Worm (Caenorhabditis elegans) whole organism, L2 larva: ENCODE measurements around the gene K01A6.4.

ENCODE experiments used
- C34F6.9 ChIP-seq: fragments of 150-350 bp; optimal IDR thresholded peaks from 2 replicates; lab custom pipeline; 2014; ENCODE audit warnings: missing biosample characterization, missing genetic modification characterization
- F13H6.1 ChIP-seq: sonication (generic microtip); optimal IDR thresholded peaks from 2 replicates; lab custom pipeline; 2016; ENCODE audit warnings: missing genetic modification characterization, missing compliant biosample characterization
- R02D3.7 ChIP-seq: fragments of 150-350 bp; optimal IDR thresholded peaks from 2 replicates; lab custom pipeline; 2014; ENCODE audit warnings: missing biosample characterization, missing genetic modification characterization
- Y55F3AM.14 ChIP-seq: fragments of 200-800 bp; sonication (Bioruptor generic); optimal IDR thresholded peaks from 2 replicates; lab custom pipeline; 2018; ENCODE audit warnings: mild to moderate bottlenecking, missing genetic modification characterization, missing compliant biosample characterization
- ZK546.5 ChIP-seq: sonication (generic microtip); optimal IDR thresholded peaks from 2 replicates; lab custom pipeline; 2017; ENCODE audit warnings: missing biosample characterization, missing genetic modification characterization
- ceh-16 ChIP-seq: fragments of 150-350 bp; optimal IDR thresholded peaks from 2 replicates; lab custom pipeline; 2014; ENCODE audit warnings: missing biosample characterization, missing genetic modification characterization
- crh-2 ChIP-seq: sonication (generic microtip); optimal IDR thresholded peaks from 2 replicates; lab custom pipeline; 2017; ENCODE audit warnings: missing biosample characterization, missing genetic modification characterization
- egl-27 ChIP-seq: sonication (generic microtip); optimal IDR thresholded peaks from 3 replicates; lab custom pipeline; 2017; ENCODE audit warnings: missing biosample characterization, missing genetic modification reagents, missing genetic modification characterization
- elt-1 ChIP-seq: fragments of 150-350 bp; optimal IDR thresholded peaks from 2 replicates; lab custom pipeline; 2014; ENCODE audit warnings: missing biosample characterization, missing genetic modification characterization
- elt-3 ChIP-seq: sonication (generic microtip); optimal IDR thresholded peaks from 2 replicates; lab custom pipeline; 2017; ENCODE audit warnings: missing biosample characterization, missing genetic modification characterization
- fos-1 ChIP-seq: fragments of 150-350 bp; optimal IDR thresholded peaks from 2 replicates; lab custom pipeline; 2014; ENCODE audit warnings: missing biosample characterization, missing genetic modification characterization
- gmeb-1 ChIP-seq: fragments of 150-350 bp; optimal IDR thresholded peaks from 2 replicates; lab custom pipeline; 2014; ENCODE audit warnings: missing biosample characterization, missing genetic modification characterization
- lin-11 ChIP-seq: fragments of 150-350 bp; sonication (generic microtip); optimal IDR thresholded peaks from 2 replicates; lab custom pipeline; 2014; ENCODE audit warnings: missing biosample characterization, missing genetic modification characterization, inconsistent platforms, mixed read lengths
- lin-13 ChIP-seq: fragments of 150-350 bp; optimal IDR thresholded peaks from 2 replicates; lab custom pipeline; 2014; ENCODE audit warnings: missing biosample characterization, missing genetic modification reagents, missing genetic modification characterization
- lsy-2 ChIP-seq, 2 experiments: fragments of 150-350 bp in 1 of 2; sonication (generic microtip) in 1 of 2; optimal IDR thresholded peaks; 2 replicates each; lab custom pipeline; 2014 to 2017; ENCODE audit warnings: missing biosample characterization in 2 of 2, missing genetic modification characterization in 2 of 2
- mab-5 ChIP-seq: fragments of 150-350 bp; optimal IDR thresholded peaks from 2 replicates; lab custom pipeline; 2014; ENCODE audit warnings: missing biosample characterization, missing genetic modification characterization
- mbf-1 ChIP-seq: sonication (generic microtip); optimal IDR thresholded peaks from 2 replicates; lab custom pipeline; 2017; ENCODE audit warnings: missing biosample characterization, missing genetic modification characterization
- mdl-1 ChIP-seq, 2 experiments: fragments of 150-350 bp in 1 of 2; sonication (generic microtip) in 1 of 2; optimal IDR thresholded peaks; 2 replicates each; lab custom pipeline; 2017; ENCODE audit warnings: missing biosample characterization in 2 of 2, missing genetic modification characterization in 2 of 2
- nhr-12 ChIP-seq: fragments of 150-350 bp; optimal IDR thresholded peaks from 2 replicates; lab custom pipeline; 2014; ENCODE audit warnings: missing biosample characterization, missing genetic modification characterization
- nhr-129 ChIP-seq: fragments of 150-350 bp; optimal IDR thresholded peaks from 2 replicates; lab custom pipeline; 2014; ENCODE audit warnings: missing biosample characterization, missing genetic modification characterization
- nhr-21 ChIP-seq: fragments of 150-350 bp; optimal IDR thresholded peaks from 2 replicates; lab custom pipeline; 2014; ENCODE audit warnings: missing biosample characterization, missing genetic modification characterization
- nhr-23 ChIP-seq: fragments of 150-350 bp; optimal IDR thresholded peaks from 2 replicates; lab custom pipeline; 2014; ENCODE audit warnings: missing biosample characterization, missing genetic modification reagents, missing genetic modification characterization
- nhr-237 ChIP-seq: fragments of 150-350 bp; optimal IDR thresholded peaks from 2 replicates; lab custom pipeline; 2014; ENCODE audit warnings: missing biosample characterization, missing genetic modification characterization
- nhr-25 ChIP-seq: fragments of 150-350 bp; sonication (generic microtip); optimal IDR thresholded peaks from 3 replicates; lab custom pipeline; 2014; ENCODE audit warnings: missing biosample characterization, missing genetic modification characterization
- nhr-6 ChIP-seq: fragments of 150-350 bp; optimal IDR thresholded peaks from 2 replicates; lab custom pipeline; 2014; ENCODE audit warnings: missing biosample characterization, missing genetic modification characterization
- peb-1 ChIP-seq: fragments of 150-350 bp; optimal IDR thresholded peaks from 2 replicates; lab custom pipeline; 2014; ENCODE audit warnings: missing biosample characterization, missing genetic modification characterization
- sem-4 ChIP-seq: fragments of 150-350 bp; optimal IDR thresholded peaks from 2 replicates; lab custom pipeline; 2014; ENCODE audit warnings: missing biosample characterization, missing genetic modification reagents, missing genetic modification characterization
- skn-1 ChIP-seq: sonication (generic microtip); optimal IDR thresholded peaks from 2 replicates; lab custom pipeline; 2017; ENCODE audit warnings: missing biosample characterization, missing genetic modification characterization
- sma-9 ChIP-seq, 2 experiments: fragments of 150-350 bp in 1 of 2; sonication (generic microtip) in 1 of 2; optimal IDR thresholded peaks; 2 replicates each; lab custom pipeline; 2014 to 2016; ENCODE audit warnings: missing genetic modification characterization in 2 of 2, mild to moderate bottlenecking in 1 of 2, missing biosample characterization in 1 of 2, missing compliant biosample characterization in 1 of 2, missing genetic modification reagents in 1 of 2, moderate library complexity in 1 of 2
- snpc-4 ChIP-seq: fragments of 150-350 bp; optimal IDR thresholded peaks from 2 replicates; lab custom pipeline; 2014; ENCODE audit warnings: missing biosample characterization, missing genetic modification characterization
- unc-39 ChIP-seq: fragments of 150-350 bp; optimal IDR thresholded peaks from 2 replicates; lab custom pipeline; 2014; ENCODE audit warnings: missing biosample characterization, missing genetic modification characterization
- unc-55 ChIP-seq: fragments of 150-350 bp; sonication (generic microtip); optimal IDR thresholded peaks from 3 replicates; lab custom pipeline; 2014; ENCODE audit warnings: missing biosample characterization, missing genetic modification reagents, missing genetic modification characterization
- unc-62 ChIP-seq: fragments of 150-350 bp; optimal IDR thresholded peaks from 2 replicates; lab custom pipeline; 2014; ENCODE audit warnings: missing biosample characterization, missing genetic modification reagents, missing genetic modification characterization
- ztf-1 ChIP-seq: fragments of 200-800 bp; sonication (Bioruptor generic); conservative IDR thresholded peaks from 2 replicates; pipeline ENCODE4 v1.3.6; 2022; ENCODE audit warnings: missing genetic modification characterization, missing compliant biosample characterization
- ztf-11 ChIP-seq: sonication (generic microtip); optimal IDR thresholded peaks from 2 replicates; lab custom pipeline; 2017; ENCODE audit warnings: missing biosample characterization, missing genetic modification characterization
- ztf-4 ChIP-seq: fragments of 150-350 bp; optimal IDR thresholded peaks from 2 replicates; lab custom pipeline; 2014; ENCODE audit warnings: missing biosample characterization, missing genetic modification characterization

The K01A6.4 gene

DNA sequence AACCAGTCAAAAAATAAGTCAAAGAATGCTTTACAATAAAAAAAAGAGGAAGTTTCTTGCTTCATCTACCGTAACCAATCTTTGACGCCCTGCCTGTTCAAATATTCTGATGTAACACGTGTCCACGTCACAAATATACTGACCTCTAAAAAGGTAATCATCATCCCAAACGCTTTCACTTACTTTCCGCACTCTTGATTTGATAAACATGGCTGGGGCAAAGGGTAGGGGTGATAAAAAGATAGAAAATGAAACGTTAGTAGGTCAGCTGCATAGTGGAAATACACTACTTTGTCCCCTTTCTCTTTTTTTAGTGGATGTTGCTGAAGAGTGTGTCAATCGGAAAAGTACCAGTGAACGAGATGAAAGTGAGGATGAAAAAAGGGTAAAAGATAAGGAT lies 40.0 kb downstream of the K01A6.4 start (continued):
- TF ChIP-seq ztf-4 (tag; lab: Kevin White, UChicago) (no peak), mdl-1 (tag; optimal IDR thresholded peaks at IDR 0.05; lab: Kevin White, UChicago) (no peak), nhr-25 (tag; lab: Kevin White, UChicago) (peak; percentile 61), ZK546.5 (tag; lab: Kevin White, UChicago) (no peak), elt-3 (tag; lab: Kevin White, UChicago) (no peak), ztf-1 (GFP tag; lab: Robert Waterston, UW) (no peak), mab-5 (no peak), fos-1 (tag; lab: Kevin White, UChicago) (peak; percentile 31), ceh-16 (tag; lab: Kevin White, UChicago) (peak; percentile 28), Y55F3AM.14 (GFP tag; lab: Kevin White, UChicago) (no peak), F13H6.1 (tag; lab: Kevin White, UChicago) (no peak), lsy-2 (tag; optimal IDR thresholded peaks at IDR 0.05; lab: Kevin White, UChicago) (no peak), mbf-1 (no peak), ztf-11 (tag; lab: Kevin White, UChicago) (no peak), gmeb-1 (tag; lab: Kevin White, UChicago) (no peak), snpc-4 (tag; lab: Kevin White, UChicago) (no peak), egl-27 (tag; lab: Kevin White, UChicago) (peak; percentile 67), lin-11 (tag; lab: Kevin White, UChicago) (no peak), peb-1 (no peak), unc-39 (tag; lab: Kevin White, UChicago) (no peak), nhr-237 (no peak), nhr-23 (no peak), elt-1 (tag; lab: Kevin White, UChicago) (no peak)
- TF ChIP-seq, all 48 proteins: peak for 10

DNA sequence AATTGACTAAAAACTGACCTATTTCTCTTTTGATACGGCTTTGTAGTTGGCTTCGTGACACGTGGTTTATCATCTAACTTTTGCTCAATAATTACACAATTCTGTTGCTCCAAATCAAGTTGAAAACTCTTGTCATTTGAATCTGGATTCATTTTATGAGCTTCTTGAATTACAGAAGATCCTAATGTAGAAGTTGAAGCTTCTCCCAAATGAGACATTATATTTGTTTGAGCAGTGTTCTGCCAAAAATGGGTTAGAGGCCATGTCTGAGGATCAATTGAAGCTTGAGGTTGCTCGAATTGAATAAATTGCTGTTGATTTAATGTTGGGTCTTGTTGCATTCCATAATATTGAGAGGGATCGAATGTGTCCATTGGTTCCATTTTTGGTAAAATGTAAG lies 42.6 kb downstream of the K01A6.4 start:
- TF ChIP-seq skn-1 (no peak), C34F6.9 (no peak), nhr-237 (no peak), nhr-21 (no peak), unc-55 (no peak), ztf-1 (GFP tag; lab: Robert Waterston, UW) (no peak), nhr-12 (tag; lab: Kevin White, UChicago) (no peak), sem-4 (tag; lab: Kevin White, UChicago) (no peak), egl-27 (tag; lab: Kevin White, UChicago) (no peak)

DNA sequence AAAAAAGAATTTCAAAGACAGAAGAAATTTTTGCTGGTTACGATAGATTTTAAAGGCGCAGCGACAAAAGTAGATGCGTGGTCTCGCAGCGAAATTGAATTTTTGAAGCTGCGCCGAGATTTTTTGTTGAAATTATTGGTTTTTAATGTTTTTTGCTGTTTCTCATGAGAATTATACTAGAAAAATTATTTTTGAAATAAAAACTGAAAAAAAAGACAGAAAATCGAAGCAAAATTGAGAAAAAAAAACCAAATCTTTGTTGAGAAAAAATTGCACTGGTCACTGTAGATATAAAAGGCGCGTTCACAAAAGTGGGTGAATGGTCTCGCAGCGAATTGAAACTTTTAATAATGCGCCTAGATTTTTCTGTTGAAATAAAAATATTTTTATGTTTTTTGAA lies 44.5 kb downstream of the K01A6.4 start:
- TF ChIP-seq unc-39 (tag; lab: Kevin White, UChicago): no peak
- no peak for TF ChIP-seq mbf-1
- TF ChIP-seq sem-4 (tag; lab: Kevin White, UChicago): no peak
- TF ChIP-seq ztf-4 (tag; lab: Kevin White, UChicago): no peak
- no peak for TF ChIP-seq crh-2 (tag; lab: Kevin White, UChicago)
- TF ChIP-seq lin-13 (GFP tag; lab: Kevin White, UChicago): no peak
- TF ChIP-seq skn-1: no peak
- no peak for TF ChIP-seq R02D3.7
- no peak for TF ChIP-seq sma-9 (GFP tag; optimal IDR thresholded peaks at IDR 0.05; lab: Kevin White, UChicago)
- no peak for TF ChIP-seq sma-9 (tag; optimal IDR thresholded peaks at IDR 0.05; lab: Kevin White, UChicago)
- no peak for TF ChIP-seq ceh-16 (tag; lab: Kevin White, UChicago)
- no peak for TF ChIP-seq nhr-237
- TF ChIP-seq nhr-25 (tag; lab: Kevin White, UChicago): no peak
- no peak for TF ChIP-seq lin-11 (tag; lab: Kevin White, UChicago)
- no peak for TF ChIP-seq nhr-129 (tag; lab: Kevin White, UChicago)
- TF ChIP-seq F13H6.1 (tag; lab: Kevin White, UChicago): no peak
- TF ChIP-seq nhr-6 (tag; lab: Kevin White, UChicago): no peak
- no peak for TF ChIP-seq unc-62 (GFP tag; lab: Kevin White, UChicago)
- no peak for TF ChIP-seq elt-3 (tag; lab: Kevin White, UChicago)

DNA sequence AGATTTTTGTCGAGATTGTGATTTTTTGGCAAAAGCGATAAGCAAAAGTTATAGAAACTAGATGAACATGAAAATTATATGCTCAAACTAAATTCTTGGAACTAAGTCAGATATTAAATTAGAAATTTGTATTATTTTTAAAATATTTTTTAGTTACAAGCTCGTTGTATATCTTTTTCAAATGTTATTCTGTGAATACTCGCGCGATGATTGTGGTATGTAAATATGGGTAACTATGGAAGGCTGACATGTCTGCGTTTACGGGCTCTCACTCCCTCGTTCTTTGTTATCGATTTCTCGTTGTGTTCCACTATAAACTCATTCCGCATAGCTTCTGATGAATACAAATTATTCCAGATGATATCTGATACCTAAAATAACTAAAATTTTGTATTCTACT lies 46.0 kb downstream of the K01A6.4 start, which contains the start of gene ZK792.7:
Gene ZK792.7, plus strand, starts transcription at position 301 of the 400 bp plus-strand sequence.
- no peak for TF ChIP-seq elt-3 (tag; lab: Kevin White, UChicago)
- no peak for TF ChIP-seq ceh-16 (tag; lab: Kevin White, UChicago)
- no peak for TF ChIP-seq unc-62 (GFP tag; lab: Kevin White, UChicago)
